Worm (Caenorhabditis elegans) whole organism, early embryonic: ENCODE data around the gene dod-6.

Experiments used
- aly-1 ChIP-seq: sonication (generic microtip); optimal IDR thresholded peaks from 2 replicates; lab custom pipeline; 2016; ENCODE audit warnings: missing genetic modification characterization, missing compliant biosample characterization
- ama-1 ChIP-seq: fragments of 150-350 bp; optimal IDR thresholded peaks from 2 replicates; lab custom pipeline; 2014
- ceh-13 ChIP-seq: fragments of 200-800 bp; sonication (Bioruptor generic); optimal IDR thresholded peaks from 2 replicates; lab custom pipeline; 2018; ENCODE audit warnings: mild to moderate bottlenecking, missing genetic modification characterization, missing compliant biosample characterization
- ets-7 ChIP-seq: sonication (generic microtip); optimal IDR thresholded peaks from 2 replicates; lab custom pipeline; 2016; ENCODE audit warnings: missing genotype, missing genetic modification characterization, missing compliant biosample characterization
- hmbx-1 ChIP-seq: sonication (generic microtip); optimal IDR thresholded peaks from 2 replicates; lab custom pipeline; 2016; ENCODE audit warnings: mild to moderate bottlenecking, missing genetic modification characterization, missing compliant biosample characterization
- scrt-1 ChIP-seq: fragments of 200-800 bp; sonication (Bioruptor generic); IDR thresholded peaks from 2 replicates; pipeline ENCODE4 v1.3.6; 2022; ENCODE audit warnings: missing genetic modification characterization, missing compliant biosample characterization
- sea-1 ChIP-seq: fragments of 200-800 bp; sonication (Bioruptor generic); conservative IDR thresholded peaks from 2 replicates; pipeline ENCODE4 v1.3.6; 2022; ENCODE audit warnings: missing genetic modification characterization, missing compliant biosample characterization

DNA sequence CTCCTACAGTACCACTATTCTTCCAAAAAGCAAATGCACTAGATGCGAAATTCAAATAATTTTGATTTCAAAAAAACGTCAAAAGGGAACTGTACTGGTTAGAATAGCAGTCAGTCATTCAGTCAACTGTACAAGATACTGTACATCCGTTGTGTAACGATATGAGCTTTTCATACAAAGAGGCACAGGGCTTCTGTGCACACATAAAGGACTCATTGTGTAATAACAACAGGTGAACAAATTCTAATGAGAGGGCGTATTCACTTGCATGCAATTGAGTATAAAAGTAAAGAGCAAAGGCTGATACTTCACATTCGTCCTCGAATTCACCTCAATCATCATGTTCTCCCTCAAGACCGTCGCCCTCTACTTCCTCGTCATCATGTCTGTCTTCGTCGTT lies at the start of gene dod-6:
- TF ChIP-seq ama-1 (lab: Kevin White, UChicago) (no peak), ceh-13 (GFP tag; lab: Kevin White, UChicago) (no peak), ets-7 (tag; lab: Kevin White, UChicago) (no peak), hmbx-1 (tag; lab: Kevin White, UChicago) (no peak), aly-1 (tag; lab: Kevin White, UChicago) (no peak), scrt-1 (no peak), sea-1 (GFP tag; lab: Robert Waterston, UW) (no peak)
